Worm (Caenorhabditis elegans) whole organism, L3 larva: Measurements from ENCODE around the gene col-101.
A peak's percentile ranks its signal among the peaks of the same experiment; 100 is the strongest.

ENCODE experiments used
- R02D3.7 ChIP-seq: fragments of 150-350 bp; optimal IDR thresholded peaks from 2 replicates; lab custom pipeline; 2014; ENCODE audit warnings: missing biosample characterization, missing genetic modification characterization
- ZK546.5 ChIP-seq: sonication (generic microtip); optimal IDR thresholded peaks from 2 replicates; lab custom pipeline; 2017; ENCODE audit warnings: missing biosample characterization, missing genetic modification characterization
- aly-2 ChIP-seq: fragments of 150-350 bp; optimal IDR thresholded peaks from 2 replicates; lab custom pipeline; 2014; ENCODE audit warnings: missing biosample characterization, missing genetic modification characterization
- ama-1 ChIP-seq: fragments of 150-350 bp; optimal IDR thresholded peaks from 2 replicates; lab custom pipeline; 2018
- ceh-16 ChIP-seq: sonication (generic microtip); optimal IDR thresholded peaks from 2 replicates; lab custom pipeline; 2017; ENCODE audit warnings: missing biosample characterization, missing genetic modification characterization
- ceh-9 ChIP-seq: sonication (generic microtip); optimal IDR thresholded peaks from 2 replicates; lab custom pipeline; 2018; ENCODE audit warnings: missing biosample characterization, missing genetic modification characterization
- egl-27 ChIP-seq: sonication (generic microtip); optimal IDR thresholded peaks from 4 replicates; lab custom pipeline; 2017; ENCODE audit warnings: missing biosample characterization, missing genetic modification reagents, missing genetic modification characterization
- elt-1 ChIP-seq: fragments of 150-350 bp; optimal IDR thresholded peaks from 2 replicates; lab custom pipeline; 2014; ENCODE audit warnings: missing biosample characterization, missing genetic modification characterization
- elt-2 ChIP-seq: sonication (generic microtip); optimal IDR thresholded peaks from 2 replicates; lab custom pipeline; 2016; ENCODE audit warnings: missing genetic modification reagents, mild to moderate bottlenecking, missing genetic modification characterization, missing compliant biosample characterization
- fkh-10 ChIP-seq: sonication (generic microtip); optimal IDR thresholded peaks from 2 replicates; lab custom pipeline; 2017; ENCODE audit warnings: missing biosample characterization, missing genetic modification reagents, missing genetic modification characterization
- fos-1 ChIP-seq: fragments of 150-350 bp; optimal IDR thresholded peaks from 2 replicates; lab custom pipeline; 2014; ENCODE audit warnings: missing biosample characterization, missing genetic modification characterization
- hmg-11 ChIP-seq: sonication (generic microtip); optimal IDR thresholded peaks from 2 replicates; lab custom pipeline; 2016; ENCODE audit warnings: missing genetic modification characterization, missing compliant biosample characterization
- jun-1 ChIP-seq: fragments of 150-350 bp; optimal IDR thresholded peaks from 2 replicates; lab custom pipeline; 2014; ENCODE audit warnings: missing biosample characterization, missing genetic modification reagents, missing genetic modification characterization
- lin-15B ChIP-seq: fragments of 150-350 bp; optimal IDR thresholded peaks from 2 replicates; lab custom pipeline; 2014; ENCODE audit warnings: missing biosample characterization, missing genetic modification characterization
- lin-39 ChIP-seq: fragments of 150-350 bp; optimal IDR thresholded peaks from 2 replicates; lab custom pipeline; 2018; ENCODE audit warnings: missing biosample characterization, missing genetic modification reagents, missing genetic modification characterization
- lsy-12 ChIP-seq: sonication (generic microtip); optimal IDR thresholded peaks from 2 replicates; lab custom pipeline; 2016; ENCODE audit warnings: mild to moderate bottlenecking, missing genetic modification characterization, missing compliant biosample characterization
- mdl-1 ChIP-seq: fragments of 150-350 bp; optimal IDR thresholded peaks from 2 replicates; lab custom pipeline; 2014; ENCODE audit warnings: missing biosample characterization, missing genetic modification characterization
- mml-1 ChIP-seq: fragments of 150-350 bp; sonication (generic microtip); optimal IDR thresholded peaks from 3 replicates; lab custom pipeline; 2014; ENCODE audit warnings: missing biosample characterization, missing genetic modification characterization
- nfya-1 ChIP-seq: sonication (generic microtip); optimal IDR thresholded peaks from 2 replicates; lab custom pipeline; 2017; ENCODE audit warnings: missing genetic modification characterization, mild to moderate bottlenecking, missing compliant biosample characterization, antibody characterized with exemption, moderate library complexity; ENCODE audit not compliant: insufficient read depth
- nhr-12 ChIP-seq: fragments of 150-350 bp; optimal IDR thresholded peaks from 2 replicates; lab custom pipeline; 2014; ENCODE audit warnings: missing biosample characterization, missing genetic modification characterization
- nhr-23 ChIP-seq: fragments of 150-350 bp; optimal IDR thresholded peaks from 2 replicates; lab custom pipeline; 2014; ENCODE audit warnings: missing biosample characterization, missing genetic modification reagents, missing genetic modification characterization
- nhr-237 ChIP-seq: fragments of 150-350 bp; optimal IDR thresholded peaks from 2 replicates; lab custom pipeline; 2014; ENCODE audit warnings: missing biosample characterization, missing genetic modification characterization
- nhr-25 ChIP-seq: sonication (generic microtip); optimal IDR thresholded peaks from 2 replicates; lab custom pipeline; 2017; ENCODE audit warnings: missing biosample characterization, missing genetic modification characterization
- nhr-28 ChIP-seq: fragments of 150-350 bp; optimal IDR thresholded peaks from 2 replicates; lab custom pipeline; 2014; ENCODE audit warnings: missing biosample characterization, missing genetic modification characterization
- nhr-43 ChIP-seq: sonication (generic microtip); optimal IDR thresholded peaks from 2 replicates; lab custom pipeline; 2016; ENCODE audit warnings: mild to moderate bottlenecking, missing genetic modification characterization, missing compliant biosample characterization; ENCODE audit not compliant: poor library complexity, severe bottlenecking
- nhr-67 ChIP-seq: fragments of 150-350 bp; optimal IDR thresholded peaks from 2 replicates; lab custom pipeline; 2014; ENCODE audit warnings: missing biosample characterization, missing genetic modification characterization
- nhr-76 ChIP-seq: fragments of 150-350 bp; sonication (generic microtip); optimal IDR thresholded peaks from 5 replicates; lab custom pipeline; 2014; ENCODE audit warnings: missing biosample characterization, missing genetic modification characterization
- nhr-77 ChIP-seq: fragments of 150-350 bp; optimal IDR thresholded peaks from 2 replicates; lab custom pipeline; 2014; ENCODE audit warnings: missing biosample characterization, missing genetic modification characterization
- pha-4 ChIP-seq: fragments of 150-350 bp; optimal IDR thresholded peaks from 2 replicates; lab custom pipeline; 2014; ENCODE audit warnings: missing biosample characterization, missing genetic modification reagents, missing genetic modification characterization
- pqm-1 ChIP-seq: fragments of 150-350 bp; optimal IDR thresholded peaks from 2 replicates; lab custom pipeline; 2017; ENCODE audit warnings: missing biosample characterization, missing genetic modification characterization, inconsistent platforms
- sea-2 ChIP-seq: fragments of 150-350 bp; sonication (generic microtip); optimal IDR thresholded peaks from 4 replicates; lab custom pipeline; 2014; ENCODE audit warnings: missing biosample characterization, missing genetic modification reagents, missing genetic modification characterization
- skn-1 ChIP-seq: fragments of 150-350 bp; optimal IDR thresholded peaks from 2 replicates; lab custom pipeline; 2014; ENCODE audit warnings: missing biosample characterization, missing genetic modification characterization
- snpc-4 ChIP-seq: fragments of 150-350 bp; optimal IDR thresholded peaks from 2 replicates; lab custom pipeline; 2014; ENCODE audit warnings: missing biosample characterization, missing genetic modification characterization
- tbx-2 ChIP-seq: sonication (generic microtip); optimal IDR thresholded peaks from 2 replicates; lab custom pipeline; 2016; ENCODE audit warnings: mild to moderate bottlenecking, missing genetic modification characterization, missing compliant biosample characterization
- unc-39 ChIP-seq: sonication (generic microtip); optimal IDR thresholded peaks from 4 replicates; lab custom pipeline; 2017; ENCODE audit warnings: missing biosample characterization, missing genetic modification characterization
- ztf-11 ChIP-seq: fragments of 150-350 bp; optimal IDR thresholded peaks from 2 replicates; lab custom pipeline; 2014; ENCODE audit warnings: missing biosample characterization, missing genetic modification characterization
- ztf-4 ChIP-seq: fragments of 150-350 bp; optimal IDR thresholded peaks from 2 replicates; lab custom pipeline; 2014; ENCODE audit warnings: missing biosample characterization, missing genetic modification characterization

col-101 gene

DNA sequence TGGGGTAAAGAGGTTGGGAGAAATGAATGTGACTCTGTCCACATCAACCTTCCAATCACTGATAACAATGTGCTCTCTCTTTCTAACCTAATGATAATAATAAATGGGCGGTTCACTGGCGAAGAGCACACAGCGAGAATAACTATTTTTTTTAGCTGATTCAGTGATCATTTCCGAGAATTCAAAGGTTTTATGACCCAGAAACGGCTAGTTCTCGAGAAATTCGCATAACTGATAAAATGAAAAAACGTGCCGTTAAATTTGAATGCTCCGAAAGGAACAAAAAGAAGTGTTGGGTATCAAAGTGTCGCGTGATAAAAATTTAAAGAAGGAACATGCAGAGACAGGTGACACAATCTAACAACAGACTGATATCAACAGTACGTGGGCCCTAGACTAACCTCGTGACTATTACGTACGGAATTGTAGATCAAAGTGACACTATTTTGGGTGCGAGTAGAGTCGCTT, 31.1 kb downstream of the col-101 start:
- TF ChIP-seq nhr-25 (tag; lab: Kevin White, UChicago) (no peak), egl-27 (tag; lab: Kevin White, UChicago) (no peak), pha-4 (tag; lab: Kevin White, UChicago) (peak; percentile 59), skn-1 (tag; lab: Kevin White, UChicago) (peak; percentile 40), snpc-4 (no peak), fos-1 (tag; lab: Kevin White, UChicago) (no peak), nhr-67 (tag; lab: Kevin White, UChicago) (no peak), nhr-23 (tag; lab: Kevin White, UChicago) (no peak), pqm-1 (tag; lab: Kevin White, UChicago) (peak; percentile 79), R02D3.7 (tag; lab: Kevin White, UChicago) (no peak), jun-1 (peak; percentile 70), nhr-12 (tag; lab: Kevin White, UChicago) (no peak), ztf-4 (no peak), elt-2 (peak; percentile 96)

DNA sequence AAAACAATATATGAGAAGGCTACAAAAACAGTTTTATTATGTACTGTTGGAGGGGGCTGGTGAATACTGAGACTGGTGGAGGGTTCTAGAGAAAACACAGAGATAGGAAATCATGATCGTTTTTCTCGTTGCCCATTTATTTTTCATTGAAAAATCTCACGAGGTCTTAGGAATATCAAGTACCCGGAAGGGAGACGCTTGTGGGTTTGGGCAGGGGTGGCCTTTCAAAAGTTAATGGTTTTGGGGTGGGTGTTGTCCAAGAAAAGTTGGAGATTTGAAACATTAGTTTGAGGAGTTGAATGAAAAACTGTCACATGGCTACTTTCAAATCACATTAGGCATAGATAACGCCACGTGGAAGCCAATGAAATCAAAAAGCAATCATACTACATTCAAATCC, 32.1 kb downstream of the col-101 start:
- TF ChIP-seq ztf-11 (tag; lab: Kevin White, UChicago) (no peak), hmg-11 (no peak), fkh-10 (no peak), unc-39 (tag; lab: Kevin White, UChicago) (no peak), R02D3.7 (tag; lab: Kevin White, UChicago) (no peak), nhr-43 (peak; percentile 8), pqm-1 (tag; lab: Kevin White, UChicago) (no peak), sea-2 (GFP tag; lab: Kevin White, UChicago) (no peak), nhr-77 (tag; lab: Kevin White, UChicago) (no peak), ceh-9 (tag; lab: Kevin White, UChicago) (no peak), nhr-237 (tag; lab: Kevin White, UChicago) (no peak), ztf-4 (no peak), jun-1 (peak; percentile 38), lin-15B (no peak), tbx-2 (tag; lab: Kevin White, UChicago) (no peak), ama-1 (peak; percentile 27), nfya-1 (tag; lab: Kevin White, UChicago) (peak; percentile 13), nhr-25 (tag; lab: Kevin White, UChicago) (no peak), lin-39 (tag; lab: Kevin White, UChicago) (no peak), elt-2 (no peak), pha-4 (tag; lab: Kevin White, UChicago) (peak; percentile 15), elt-1 (tag; lab: Kevin White, UChicago) (no peak)

DNA sequence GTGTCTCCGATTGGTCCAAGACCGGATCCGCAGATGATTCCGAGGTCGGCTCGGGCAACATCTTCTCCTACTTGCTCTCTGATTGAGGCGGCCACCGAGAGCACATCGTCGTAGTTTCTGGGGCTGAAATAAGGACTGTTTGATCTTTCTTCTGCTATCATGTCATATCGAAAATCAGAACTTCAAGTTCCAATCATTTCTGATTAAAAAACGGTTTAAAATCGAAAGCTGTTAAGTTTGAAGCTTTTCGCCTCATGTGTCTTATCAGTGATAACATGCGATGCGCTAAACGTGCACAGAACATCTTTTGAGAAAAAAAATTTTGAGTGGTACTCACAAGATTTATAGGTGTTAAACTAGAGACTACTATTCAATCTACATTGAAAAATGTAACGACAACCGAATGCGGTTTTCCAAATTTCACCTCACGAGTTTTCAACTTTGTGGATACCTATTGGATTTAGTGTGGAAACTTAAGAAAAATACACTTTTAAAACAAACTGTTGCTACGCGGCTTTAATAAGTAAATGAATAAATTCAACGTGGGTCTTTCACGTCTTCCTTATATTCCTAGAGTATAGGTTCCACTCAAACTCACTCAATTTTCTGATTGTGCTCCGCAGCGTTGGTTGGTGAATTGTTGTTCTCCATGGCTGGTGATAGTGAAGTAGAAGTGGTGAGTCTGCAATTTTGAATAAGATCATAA, 32.7 kb downstream of the col-101 start:
- TF ChIP-seq nhr-28 (no peak), ceh-16 (tag; lab: Kevin White, UChicago) (no peak), nhr-77 (tag; lab: Kevin White, UChicago) (no peak), nhr-12 (tag; lab: Kevin White, UChicago) (no peak), egl-27 (tag; lab: Kevin White, UChicago) (no peak), ZK546.5 (tag; lab: Kevin White, UChicago) (no peak), aly-2 (tag; lab: Kevin White, UChicago) (no peak), mml-1 (no peak), fos-1 (tag; lab: Kevin White, UChicago) (no peak), nhr-237 (tag; lab: Kevin White, UChicago) (no peak), nhr-25 (tag; lab: Kevin White, UChicago) (no peak), lsy-12 (no peak), snpc-4 (no peak), pqm-1 (tag; lab: Kevin White, UChicago) (peak; percentile 8), tbx-2 (tag; lab: Kevin White, UChicago) (no peak), elt-2 (peak; percentile 54)

- TF ChIP-seq nhr-25 (tag; lab: Kevin White, UChicago): no peak
- no peak for TF ChIP-seq lsy-12
- TF ChIP-seq lin-39 (tag; lab: Kevin White, UChicago): no peak
- TF ChIP-seq nhr-23 (tag; lab: Kevin White, UChicago): no peak
- TF ChIP-seq nhr-12 (tag; lab: Kevin White, UChicago): no peak
- no peak for TF ChIP-seq mdl-1 (tag; lab: Kevin White, UChicago)
- no peak for TF ChIP-seq tbx-2 (tag; lab: Kevin White, UChicago)
- no peak for TF ChIP-seq nhr-237 (tag; lab: Kevin White, UChicago)
- TF ChIP-seq pha-4 (tag; lab: Kevin White, UChicago): no peak
- no peak for TF ChIP-seq nhr-28
- no peak for TF ChIP-seq ztf-11 (tag; lab: Kevin White, UChicago)
- TF ChIP-seq nhr-76: no peak
- no peak for TF ChIP-seq lin-15B
- peak; percentile 15 for TF ChIP-seq pqm-1 (tag; lab: Kevin White, UChicago)
- peak; percentile 4 for TF ChIP-seq jun-1
- no peak for TF ChIP-seq fkh-10
Observed at ce11 chrIV:293163-293755, 33.6 kb downstream of the col-101 start.
